Worm (Caenorhabditis elegans) whole organism, midembryonic: ENCODE measurements around the gene glb-30.

Experiments
- T22C8.4 ChIP-seq: fragments of 200-800 bp; sonication (Bioruptor generic); IDR thresholded peaks from 2 replicates; pipeline ENCODE4 v1.3.6; 2022; ENCODE audit warnings: missing genetic modification characterization, missing compliant biosample characterization
- cog-1 ChIP-seq: sonication (generic microtip); optimal IDR thresholded peaks from 2 replicates; lab custom pipeline; 2016; ENCODE audit warnings: missing genetic modification characterization, missing compliant biosample characterization
- klf-2 ChIP-seq: fragments of 200-800 bp; sonication (Bioruptor generic); conservative IDR thresholded peaks from 2 replicates; pipeline ENCODE4 v1.3.6; 2022; ENCODE audit warnings: missing genetic modification reagents, missing genetic modification characterization, missing compliant biosample characterization
- med-1 ChIP-seq: sonication (generic microtip); optimal IDR thresholded peaks from 2 replicates; lab custom pipeline; 2017; ENCODE audit warnings: missing genetic modification characterization, mild to moderate bottlenecking, missing compliant biosample characterization, antibody characterized with exemption, missing genetic modification reagents; ENCODE audit not compliant: insufficient read depth
- ref-1 ChIP-seq: fragments of 200-800 bp; sonication (Bioruptor generic); conservative IDR thresholded peaks from 2 replicates; pipeline ENCODE4 v1.3.6; 2022; ENCODE audit warnings: missing genetic modification reagents, missing genetic modification characterization, missing compliant biosample characterization
- tab-1 ChIP-seq: fragments of 200-800 bp; sonication (Bioruptor generic); IDR thresholded peaks from 2 replicates; pipeline ENCODE4 v1.3.6; 2022; ENCODE audit warnings: missing genetic modification characterization, missing compliant biosample characterization
- ztf-23 ChIP-seq: fragments of 200-800 bp; sonication (Bioruptor generic); IDR thresholded peaks from 2 replicates; pipeline ENCODE4 v1.3.6; 2022; ENCODE audit warnings: missing genetic modification reagents, missing genetic modification characterization, missing compliant biosample characterization
- ztf-29 ChIP-seq: fragments of 200-800 bp; sonication (Bioruptor generic); IDR thresholded peaks from 2 replicates; pipeline ENCODE4 v1.3.6; 2022; ENCODE audit warnings: missing genetic modification reagents, missing genetic modification characterization, missing compliant biosample characterization

- no peak for TF ChIP-seq tab-1 (GFP tag; lab: Robert Waterston, UW)
- no peak for TF ChIP-seq ztf-29 (GFP tag; lab: Robert Waterston, UW)
- 0 out of 2 replicates have a peak, but pooled peaks have one; percentile 33 for TF ChIP-seq T22C8.4 (GFP tag; lab: Robert Waterston, UW)
- TF ChIP-seq ztf-23 (GFP tag; lab: Robert Waterston, UW), result no peak
- TF ChIP-seq cog-1 (tag; lab: Kevin White, UChicago), result no peak
- no peak for TF ChIP-seq ref-1 (GFP tag; lab: Robert Waterston, UW)
- no peak for TF ChIP-seq med-1 (GFP tag; lab: Kevin White, UChicago)
- no peak for TF ChIP-seq klf-2 (GFP tag; lab: Robert Waterston, UW)
Measured at ce11 chrIII:1657380-1657779, 11.0 kb downstream of the glb-30 start, which contains the start of gene cht-4.
